Fruit fly (Drosophila melanogaster) whole organism: ENCODE data around the gene CG9986.
A peak's percentile ranks its signal among the peaks of the same experiment; 100 is the strongest.

Source experiments
- CG8478 ChIP-seq: fragments of >200 bp; optimal IDR thresholded peaks from 2 replicates; lab custom pipeline; 2018; ENCODE audit warnings: inconsistent platforms
- EcR ChIP-seq, 2 experiments: fragments of >200 bp; optimal IDR thresholded peaks; 2 replicates each; lab custom pipeline; 2017; ENCODE audit warnings: missing biosample characterization in 2 of 2, missing genetic modification characterization in 2 of 2, missing genetic modification reagents in 2 of 2
- pan ChIP-seq: fragments of >200 bp; optimal IDR thresholded peaks from 2 replicates; lab custom pipeline; 2017
- psq ChIP-seq: fragments of >200 bp; optimal IDR thresholded peaks from 2 replicates; lab custom pipeline; 2017
- usp ChIP-seq: fragments of >200 bp; optimal IDR thresholded peaks from 2 replicates; lab custom pipeline; 2017; ENCODE audit warnings: missing biosample characterization, missing genetic modification characterization, mixed read lengths

dm6 chr3R:28628696-28629095, 22.8 kb downstream of the CG9986 start:
- no peak for TF ChIP-seq usp
- TF ChIP-seq EcR (GFP tag; optimal IDR thresholded peaks at IDR 0.05; lab: Kevin White, UChicago), result peak in 1 of 2 experiments; percentile 57
- TF ChIP-seq psq (lab: Kevin White, UChicago), result no peak
- TF ChIP-seq pan (lab: Kevin White, UChicago), result no peak
- no peak for TF ChIP-seq CG8478 (lab: Kevin White, UChicago)
